Fruit fly (Drosophila melanogaster): ENCODE data around the gene alpha-Est9.

Gene alpha-Est9

dm6 chr3R:7504989-7505761 lies at the start of gene alpha-Est9:
TSS of gene alpha-Est9 (minus strand) at chr3R:7505098.
- TF ChIP-seq ovo (GFP tag; optimal IDR thresholded peaks at IDR 0.05) (no peak), tj (GFP tag; optimal IDR thresholded peaks at IDR 0.05) (peak; percentile 60), Hr96 (GFP tag; optimal IDR thresholded peaks at IDR 0.05) (peak; percentile 39), cic (GFP tag; optimal IDR thresholded peaks at IDR 0.05) (peak; percentile 59), CG12768 (GFP tag; optimal IDR thresholded peaks at IDR 0.05) (peak; percentile 33), Crg-1 (GFP tag; optimal IDR thresholded peaks at IDR 0.05) (no peak), pad (GFP tag; optimal IDR thresholded peaks at IDR 0.05) (peak; percentile 11), CG14711 (tag; optimal IDR thresholded peaks at IDR 0.05) (peak; percentile 1), Clk (GFP tag; optimal IDR thresholded peaks at IDR 0.05) (no peak), CG7045 (GFP tag; optimal IDR thresholded peaks at IDR 0.05) (no peak), kay (GFP tag; ENCODE audit: borderline replicate concordance) (peak; percentile 95), CG33017 (tag; optimal IDR thresholded peaks at IDR 0.05) (peak; percentile 25), CG5204 (GFP tag; optimal IDR thresholded peaks at IDR 0.05) (no peak), toe (GFP tag; optimal IDR thresholded peaks at IDR 0.05) (no peak), CG11617 (GFP tag; optimal IDR thresholded peaks at IDR 0.05) (peak; percentile 16), CG7101 (tag; optimal IDR thresholded peaks at IDR 0.05) (peak; percentile 14), Mnt (GFP tag; optimal IDR thresholded peaks at IDR 0.05) (peak; percentile 74)

dm6 chr3R:7551708-7552107 lies 46.8 kb upstream of the alpha-Est9 start, which contains the start of gene CG45545:
TSS of gene CG45545 (plus strand) at chr3R:7552008.
- no peak for TF ChIP-seq Clk (GFP tag; optimal IDR thresholded peaks at IDR 0.05)
- no peak for TF ChIP-seq Hr96 (GFP tag; optimal IDR thresholded peaks at IDR 0.05)
- TF ChIP-seq CG14711 (tag; optimal IDR thresholded peaks at IDR 0.05): no peak
- no peak for TF ChIP-seq toe (GFP tag; optimal IDR thresholded peaks at IDR 0.05)
- TF ChIP-seq CG12768 (GFP tag; optimal IDR thresholded peaks at IDR 0.05): no peak
- TF ChIP-seq kay (GFP tag; ENCODE audit: borderline replicate concordance): no peak
- no peak for TF ChIP-seq cic (GFP tag; optimal IDR thresholded peaks at IDR 0.05)
- no peak for TF ChIP-seq Crg-1 (GFP tag; optimal IDR thresholded peaks at IDR 0.05)
- TF ChIP-seq bab1 (GFP tag; optimal IDR thresholded peaks at IDR 0.05): no peak
- TF ChIP-seq cnc (optimal IDR thresholded peaks at IDR 0.05): no peak
- no peak for TF ChIP-seq CG5204 (GFP tag; optimal IDR thresholded peaks at IDR 0.05)

- TF ChIP-seq cic (GFP tag; optimal IDR thresholded peaks at IDR 0.05) (peak; percentile 38), ovo (GFP tag; optimal IDR thresholded peaks at IDR 0.05) (no peak)
These were observed 44.2 kb upstream of the alpha-Est9 start, which contains the start of gene alpha-Est1 for dm6 chr3R:7548808-7549744. TSS of gene alpha-Est1 (minus strand) at chr3R:7549124.

dm6 chr3R:7541145-7541860 lies 36.4 kb upstream of the alpha-Est9 start, which contains the start of the genes alpha-Est3 and alpha-Est2:
TSS of gene alpha-Est3 (minus strand) at chr3R:7541631.
TSS of gene alpha-Est2 (plus strand) at chr3R:7541810.
- TF ChIP-seq bab1 (GFP tag; optimal IDR thresholded peaks at IDR 0.05): peak; percentile 26
- peak; percentile 78 for TF ChIP-seq kay (GFP tag; ENCODE audit: borderline replicate concordance)
- TF ChIP-seq CG11617 (GFP tag; optimal IDR thresholded peaks at IDR 0.05): no peak
- peak; percentile 25 for TF ChIP-seq cic (GFP tag; optimal IDR thresholded peaks at IDR 0.05)
- peak; percentile 27 for TF ChIP-seq tj (GFP tag; optimal IDR thresholded peaks at IDR 0.05)
- no peak for TF ChIP-seq CG7045 (GFP tag; optimal IDR thresholded peaks at IDR 0.05)
- no peak for TF ChIP-seq CG14711 (tag; optimal IDR thresholded peaks at IDR 0.05)

- TF ChIP-seq CG7045 (GFP tag; optimal IDR thresholded peaks at IDR 0.05) (no peak), CG12768 (GFP tag; optimal IDR thresholded peaks at IDR 0.05) (no peak), ovo (GFP tag; optimal IDR thresholded peaks at IDR 0.05) (no peak), Crg-1 (GFP tag; optimal IDR thresholded peaks at IDR 0.05) (no peak), CG33017 (tag; optimal IDR thresholded peaks at IDR 0.05) (no peak), Mnt (GFP tag; optimal IDR thresholded peaks at IDR 0.05) (no peak), toe (GFP tag; optimal IDR thresholded peaks at IDR 0.05) (no peak), CG11617 (GFP tag; optimal IDR thresholded peaks at IDR 0.05) (no peak), cic (GFP tag; optimal IDR thresholded peaks at IDR 0.05) (no peak), CG14711 (tag; optimal IDR thresholded peaks at IDR 0.05) (no peak), Clk (GFP tag; optimal IDR thresholded peaks at IDR 0.05) (no peak), CG5204 (GFP tag; optimal IDR thresholded peaks at IDR 0.05) (no peak)
These were observed 33.5 kb upstream of the alpha-Est9 start, which contains the start of gene alpha-Est4 for dm6 chr3R:7538435-7538834. TSS of gene alpha-Est4 (minus strand) at chr3R:7538615.

- TF ChIP-seq kay (GFP tag; ENCODE audit: borderline replicate concordance) (peak; percentile 87), pad (GFP tag; optimal IDR thresholded peaks at IDR 0.05) (no peak), toe (GFP tag; optimal IDR thresholded peaks at IDR 0.05) (peak; percentile 21), CG12768 (GFP tag; optimal IDR thresholded peaks at IDR 0.05) (no peak), bab1 (GFP tag; optimal IDR thresholded peaks at IDR 0.05) (peak; percentile 29), Hr96 (GFP tag; optimal IDR thresholded peaks at IDR 0.05) (peak; percentile 4), CG1620 (GFP tag; optimal IDR thresholded peaks at IDR 0.05) (peak; percentile 41), ovo (GFP tag; optimal IDR thresholded peaks at IDR 0.05) (no peak), CG7045 (GFP tag; optimal IDR thresholded peaks at IDR 0.05) (no peak), tj (GFP tag; optimal IDR thresholded peaks at IDR 0.05) (peak; percentile 54), Crg-1 (GFP tag; optimal IDR thresholded peaks at IDR 0.05) (no peak), Mnt (GFP tag; optimal IDR thresholded peaks at IDR 0.05) (peak; percentile 31), Clk (GFP tag; optimal IDR thresholded peaks at IDR 0.05) (no peak), cic (GFP tag; optimal IDR thresholded peaks at IDR 0.05) (peak; percentile 46), CG7101 (tag; optimal IDR thresholded peaks at IDR 0.05) (peak; percentile 14), CG33017 (tag; optimal IDR thresholded peaks at IDR 0.05) (peak; percentile 40), CG5204 (GFP tag; optimal IDR thresholded peaks at IDR 0.05) (no peak), CG14711 (tag; optimal IDR thresholded peaks at IDR 0.05) (no peak), CG11617 (GFP tag; optimal IDR thresholded peaks at IDR 0.05) (no peak), cnc (optimal IDR thresholded peaks at IDR 0.05) (peak in 1 of 2 experiments; percentile 55)
These were observed 31.4 kb upstream of the alpha-Est9 start, which contains the start of gene alpha-Est5 for dm6 chr3R:7536281-7536680. TSS of gene alpha-Est5 (minus strand) at chr3R:7536390.
